Worm (Caenorhabditis elegans): ENCODE data around the gene xbx-5.
A peak's percentile ranks its signal among the peaks of the same experiment; 100 is the strongest.

Gene xbx-5

ce11 chrIII:3774550-3774949 is 29.7 kb downstream of the xbx-5 start:
- TF ChIP-seq mbf-1 (tag; optimal IDR thresholded peaks at IDR 0.05): no peak
- TF ChIP-seq nhr-25 (tag; optimal IDR thresholded peaks at IDR 0.05): peak; percentile 18

- TF ChIP-seq blmp-1 (tag; optimal IDR thresholded peaks at IDR 0.05; ENCODE audit: insufficient read depth): peak; percentile 9
- peak; percentile 60 for TF ChIP-seq nhr-6 (tag; optimal IDR thresholded peaks at IDR 0.05)
- TF ChIP-seq nhr-129 (tag; optimal IDR thresholded peaks at IDR 0.05): peak; percentile 67
- TF ChIP-seq F13H6.1 (tag; optimal IDR thresholded peaks at IDR 0.05): peak; percentile 59
- TF ChIP-seq mdl-1 (tag; optimal IDR thresholded peaks at IDR 0.05): no peak
- peak; percentile 40 for TF ChIP-seq nhr-25 (tag; optimal IDR thresholded peaks at IDR 0.05)
- TF ChIP-seq aly-2 (tag; optimal IDR thresholded peaks at IDR 0.05): no peak
- TF ChIP-seq crh-2 (tag; optimal IDR thresholded peaks at IDR 0.05): peak; percentile 62
- TF ChIP-seq sma-3 (GFP tag; optimal IDR thresholded peaks at IDR 0.05): peak; percentile 48
- no peak for TF ChIP-seq Y55F3AM.14 (GFP tag; optimal IDR thresholded peaks at IDR 0.05)
- TF ChIP-seq ama-1 (optimal IDR thresholded peaks at IDR 0.05): peak; percentile 51
- TF ChIP-seq elt-3 (tag; optimal IDR thresholded peaks at IDR 0.05): no peak
- TF ChIP-seq sma-9 (GFP tag; optimal IDR thresholded peaks at IDR 0.05): peak; percentile 43
- no peak for TF ChIP-seq sma-9 (tag; optimal IDR thresholded peaks at IDR 0.05)
- TF ChIP-seq unc-55 (GFP tag; optimal IDR thresholded peaks at IDR 0.05): peak; percentile 61
- peak; percentile 17 for TF ChIP-seq egl-27 (tag; optimal IDR thresholded peaks at IDR 0.05)
- TF ChIP-seq unc-62 (GFP tag; optimal IDR thresholded peaks at IDR 0.05): no peak
- peak; percentile 7 to 68 for TF ChIP-seq lsy-2 (tag; optimal IDR thresholded peaks at IDR 0.05)
- TF ChIP-seq fos-1 (tag; optimal IDR thresholded peaks at IDR 0.05): peak; percentile 59
- peak; percentile 3 for TF ChIP-seq lin-13 (GFP tag; optimal IDR thresholded peaks at IDR 0.05)
- TF ChIP-seq C34F6.9 (tag; optimal IDR thresholded peaks at IDR 0.05): peak; percentile 65
- no peak for TF ChIP-seq zag-1 (tag; optimal IDR thresholded peaks at IDR 0.05)
These were observed 31.1 kb downstream of the xbx-5 start, which contains the start of gene lec-4 for ce11 chrIII:3773173-3773572. TSS of gene lec-4 (minus strand) at chrIII:3773326.

- TF ChIP-seq gmeb-1 (tag; optimal IDR thresholded peaks at IDR 0.05): no peak
- TF ChIP-seq egl-27 (tag; optimal IDR thresholded peaks at IDR 0.05): no peak
- TF ChIP-seq nhr-10 (tag; optimal IDR thresholded peaks at IDR 0.05): no peak
- TF ChIP-seq fos-1 (tag; optimal IDR thresholded peaks at IDR 0.05): no peak
- no peak for TF ChIP-seq skn-1 (tag; optimal IDR thresholded peaks at IDR 0.05)
- no peak for TF ChIP-seq mbf-1 (tag; optimal IDR thresholded peaks at IDR 0.05)
- TF ChIP-seq zag-1 (tag; optimal IDR thresholded peaks at IDR 0.05): no peak
- TF ChIP-seq nhr-237 (tag; optimal IDR thresholded peaks at IDR 0.05): no peak
- no peak for TF ChIP-seq nhr-23 (tag; optimal IDR thresholded peaks at IDR 0.05)
- TF ChIP-seq ztf-1 (GFP tag; conservative IDR thresholded peaks at IDR 0.05): no peak
- no peak for TF ChIP-seq sem-4 (tag; optimal IDR thresholded peaks at IDR 0.05)
- no peak for TF ChIP-seq mdl-1 (tag; optimal IDR thresholded peaks at IDR 0.05)
- no peak for TF ChIP-seq ceh-82 (tag; optimal IDR thresholded peaks at IDR 0.05)
- no peak for TF ChIP-seq F13H6.1 (tag; optimal IDR thresholded peaks at IDR 0.05)
- no peak for TF ChIP-seq C34F6.9 (tag; optimal IDR thresholded peaks at IDR 0.05)
- no peak for TF ChIP-seq blmp-1 (tag; optimal IDR thresholded peaks at IDR 0.05; ENCODE audit: insufficient read depth)
These were observed 36.1 kb downstream of the xbx-5 start, which contains the start of gene gmeb-3 for ce11 chrIII:3768200-3768599. TSS of gene gmeb-3 (plus strand) at chrIII:3768500.

DNA sequence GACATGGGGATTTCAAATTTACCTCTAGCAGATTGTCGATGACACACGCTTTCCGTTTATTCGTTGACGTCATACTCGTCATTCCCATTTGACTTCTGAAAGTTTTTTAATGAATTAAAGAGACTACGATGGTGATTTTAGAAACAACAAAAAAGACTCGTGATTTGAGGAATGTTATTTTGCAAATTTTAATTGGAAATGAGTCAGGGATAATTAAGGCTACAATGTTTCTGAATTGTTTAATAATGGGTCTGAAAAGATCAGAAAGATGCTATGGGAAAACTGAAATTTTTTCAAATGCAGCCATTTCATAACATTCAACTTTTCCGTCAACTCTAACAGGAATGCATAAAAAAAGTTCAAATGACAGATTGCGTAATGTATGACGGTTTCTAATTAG is 38.8 kb downstream of the xbx-5 start, which contains the start of gene C44F1.1:
C44F1.1 (minus strand) TSS at position 101 of the 400 bp plus-strand sequence.
- TF ChIP-seq snpc-4 (tag; optimal IDR thresholded peaks at IDR 0.05) (no peak), lin-39 (tag; optimal IDR thresholded peaks at IDR 0.05) (no peak), fos-1 (tag; optimal IDR thresholded peaks at IDR 0.05) (no peak), mdl-1 (tag; optimal IDR thresholded peaks at IDR 0.05) (no peak), C34F6.9 (tag; optimal IDR thresholded peaks at IDR 0.05) (no peak)

DNA sequence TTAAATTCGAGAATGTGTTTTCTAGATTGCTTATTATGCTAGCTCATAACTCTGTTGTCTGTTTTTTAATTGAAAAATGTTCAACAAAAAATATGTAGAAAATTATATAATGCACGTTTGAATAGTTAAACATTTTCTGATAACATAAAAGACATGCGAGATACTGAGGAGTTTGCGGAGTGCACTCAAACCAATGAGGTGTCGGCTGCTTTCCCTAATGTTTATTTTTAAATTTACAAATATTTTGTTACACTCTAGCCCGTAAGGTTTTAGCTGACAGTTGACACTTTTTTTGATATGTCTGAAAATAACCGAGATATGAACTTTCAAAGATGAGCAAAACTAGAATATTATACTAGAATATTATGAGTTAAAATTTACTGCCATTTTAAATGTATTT is 39.7 kb downstream of the xbx-5 start:
- TF ChIP-seq snpc-4 (tag; optimal IDR thresholded peaks at IDR 0.05) (peak; percentile 13), unc-55 (GFP tag; optimal IDR thresholded peaks at IDR 0.05) (no peak), nhr-23 (tag; optimal IDR thresholded peaks at IDR 0.05) (no peak), lin-11 (tag; optimal IDR thresholded peaks at IDR 0.05) (no peak)
